Worm (Caenorhabditis elegans) whole organism, L2 larva: Measurements from ENCODE around the gene pde-12.

ENCODE experiments used
- C34F6.9 ChIP-seq: fragments of 150-350 bp; optimal IDR thresholded peaks from 2 replicates; lab custom pipeline; 2014; ENCODE audit warnings: missing biosample characterization, missing genetic modification characterization
- F13H6.1 ChIP-seq: sonication (generic microtip); optimal IDR thresholded peaks from 2 replicates; lab custom pipeline; 2016; ENCODE audit warnings: missing genetic modification characterization, missing compliant biosample characterization
- R02D3.7 ChIP-seq: fragments of 150-350 bp; optimal IDR thresholded peaks from 2 replicates; lab custom pipeline; 2014; ENCODE audit warnings: missing biosample characterization, missing genetic modification characterization
- Y55F3AM.14 ChIP-seq: fragments of 200-800 bp; sonication (Bioruptor generic); optimal IDR thresholded peaks from 2 replicates; lab custom pipeline; 2018; ENCODE audit warnings: mild to moderate bottlenecking, missing genetic modification characterization, missing compliant biosample characterization
- ZK546.5 ChIP-seq: sonication (generic microtip); optimal IDR thresholded peaks from 2 replicates; lab custom pipeline; 2017; ENCODE audit warnings: missing biosample characterization, missing genetic modification characterization
- alr-1 ChIP-seq: fragments of 150-350 bp; optimal IDR thresholded peaks from 2 replicates; lab custom pipeline; 2014; ENCODE audit warnings: missing biosample characterization, missing genetic modification characterization
- ama-1 ChIP-seq: fragments of 150-350 bp; optimal IDR thresholded peaks from 2 replicates; lab custom pipeline; 2018; ENCODE audit warnings: inconsistent platforms
- blmp-1 ChIP-seq: sonication (generic microtip); optimal IDR thresholded peaks from 2 replicates; lab custom pipeline; 2017; ENCODE audit warnings: missing genetic modification characterization, mild to moderate bottlenecking, missing compliant biosample characterization, antibody characterized with exemption, moderate library complexity; ENCODE audit not compliant: insufficient read depth
- ceh-16 ChIP-seq: fragments of 150-350 bp; optimal IDR thresholded peaks from 2 replicates; lab custom pipeline; 2014; ENCODE audit warnings: missing biosample characterization, missing genetic modification characterization
- ceh-82 ChIP-seq: fragments of 150-350 bp; optimal IDR thresholded peaks from 2 replicates; lab custom pipeline; 2014; ENCODE audit warnings: missing biosample characterization, missing genetic modification characterization
- crh-2 ChIP-seq: sonication (generic microtip); optimal IDR thresholded peaks from 2 replicates; lab custom pipeline; 2017; ENCODE audit warnings: missing biosample characterization, missing genetic modification characterization
- dmd-4 ChIP-seq: sonication (generic microtip); optimal IDR thresholded peaks from 2 replicates; lab custom pipeline; 2017; ENCODE audit warnings: missing biosample characterization, missing genetic modification characterization
- egl-27 ChIP-seq: sonication (generic microtip); optimal IDR thresholded peaks from 3 replicates; lab custom pipeline; 2017; ENCODE audit warnings: missing biosample characterization, missing genetic modification reagents, missing genetic modification characterization
- elt-1 ChIP-seq: fragments of 150-350 bp; optimal IDR thresholded peaks from 2 replicates; lab custom pipeline; 2014; ENCODE audit warnings: missing biosample characterization, missing genetic modification characterization
- elt-3 ChIP-seq: sonication (generic microtip); optimal IDR thresholded peaks from 2 replicates; lab custom pipeline; 2017; ENCODE audit warnings: missing biosample characterization, missing genetic modification characterization
- lin-11 ChIP-seq: fragments of 150-350 bp; sonication (generic microtip); optimal IDR thresholded peaks from 2 replicates; lab custom pipeline; 2014; ENCODE audit warnings: missing biosample characterization, missing genetic modification characterization, inconsistent platforms, mixed read lengths
- lin-39 ChIP-seq: fragments of 150-350 bp; optimal IDR thresholded peaks from 2 replicates; lab custom pipeline; 2014; ENCODE audit warnings: missing biosample characterization, missing genetic modification reagents, missing genetic modification characterization
- lsy-2 ChIP-seq, 2 experiments: fragments of 150-350 bp in 1 of 2; sonication (generic microtip) in 1 of 2; optimal IDR thresholded peaks; 2 replicates each; lab custom pipeline; 2014 to 2017; ENCODE audit warnings: missing biosample characterization in 2 of 2, missing genetic modification characterization in 2 of 2
- mbf-1 ChIP-seq: sonication (generic microtip); optimal IDR thresholded peaks from 2 replicates; lab custom pipeline; 2017; ENCODE audit warnings: missing biosample characterization, missing genetic modification characterization
- mdl-1 ChIP-seq, 2 experiments: fragments of 150-350 bp in 1 of 2; sonication (generic microtip) in 1 of 2; optimal IDR thresholded peaks; 2 replicates each; lab custom pipeline; 2017; ENCODE audit warnings: missing biosample characterization in 2 of 2, missing genetic modification characterization in 2 of 2
- nhr-10 ChIP-seq: sonication (generic microtip); optimal IDR thresholded peaks from 2 replicates; lab custom pipeline; 2017; ENCODE audit warnings: missing biosample characterization, missing genetic modification characterization
- nhr-11 ChIP-seq: fragments of 150-350 bp; optimal IDR thresholded peaks from 2 replicates; lab custom pipeline; 2014; ENCODE audit warnings: missing biosample characterization, missing genetic modification characterization
- nhr-12 ChIP-seq: fragments of 150-350 bp; optimal IDR thresholded peaks from 2 replicates; lab custom pipeline; 2014; ENCODE audit warnings: missing biosample characterization, missing genetic modification characterization
- nhr-129 ChIP-seq: fragments of 150-350 bp; optimal IDR thresholded peaks from 2 replicates; lab custom pipeline; 2014; ENCODE audit warnings: missing biosample characterization, missing genetic modification characterization
- nhr-21 ChIP-seq: fragments of 150-350 bp; optimal IDR thresholded peaks from 2 replicates; lab custom pipeline; 2014; ENCODE audit warnings: missing biosample characterization, missing genetic modification characterization
- nhr-237 ChIP-seq: fragments of 150-350 bp; optimal IDR thresholded peaks from 2 replicates; lab custom pipeline; 2014; ENCODE audit warnings: missing biosample characterization, missing genetic modification characterization
- nhr-25 ChIP-seq: fragments of 150-350 bp; sonication (generic microtip); optimal IDR thresholded peaks from 3 replicates; lab custom pipeline; 2014; ENCODE audit warnings: missing biosample characterization, missing genetic modification characterization
- nhr-77 ChIP-seq: fragments of 150-350 bp; optimal IDR thresholded peaks from 2 replicates; lab custom pipeline; 2014; ENCODE audit warnings: missing biosample characterization, missing genetic modification characterization
- peb-1 ChIP-seq: fragments of 150-350 bp; optimal IDR thresholded peaks from 2 replicates; lab custom pipeline; 2014; ENCODE audit warnings: missing biosample characterization, missing genetic modification characterization
- skn-1 ChIP-seq: sonication (generic microtip); optimal IDR thresholded peaks from 2 replicates; lab custom pipeline; 2017; ENCODE audit warnings: missing biosample characterization, missing genetic modification characterization
- sma-3 ChIP-seq: sonication (generic microtip); optimal IDR thresholded peaks from 2 replicates; lab custom pipeline; 2016; ENCODE audit warnings: missing genetic modification reagents, missing genetic modification characterization, missing compliant biosample characterization
- sma-9 ChIP-seq, 2 experiments: fragments of 150-350 bp in 1 of 2; sonication (generic microtip) in 1 of 2; optimal IDR thresholded peaks; 2 replicates each; lab custom pipeline; 2014 to 2016; ENCODE audit warnings: missing genetic modification characterization in 2 of 2, mild to moderate bottlenecking in 1 of 2, missing biosample characterization in 1 of 2, missing compliant biosample characterization in 1 of 2, missing genetic modification reagents in 1 of 2, moderate library complexity in 1 of 2
- snpc-4 ChIP-seq: fragments of 150-350 bp; optimal IDR thresholded peaks from 2 replicates; lab custom pipeline; 2014; ENCODE audit warnings: missing biosample characterization, missing genetic modification characterization
- unc-39 ChIP-seq: fragments of 150-350 bp; optimal IDR thresholded peaks from 2 replicates; lab custom pipeline; 2014; ENCODE audit warnings: missing biosample characterization, missing genetic modification characterization
- unc-62 ChIP-seq: fragments of 150-350 bp; optimal IDR thresholded peaks from 2 replicates; lab custom pipeline; 2014; ENCODE audit warnings: missing biosample characterization, missing genetic modification reagents, missing genetic modification characterization
- ztf-1 ChIP-seq: fragments of 200-800 bp; sonication (Bioruptor generic); conservative IDR thresholded peaks from 2 replicates; pipeline ENCODE4 v1.3.6; 2022; ENCODE audit warnings: missing genetic modification characterization, missing compliant biosample characterization
- ztf-11 ChIP-seq: sonication (generic microtip); optimal IDR thresholded peaks from 2 replicates; lab custom pipeline; 2017; ENCODE audit warnings: missing biosample characterization, missing genetic modification characterization

The pde-12 gene

ce11 chrIII:10818364-10818763 lies 26.5 kb downstream of the pde-12 start (continued):
- TF ChIP-seq mdl-1 (tag; optimal IDR thresholded peaks at IDR 0.05; lab: Kevin White, UChicago) (no peak), nhr-25 (tag; lab: Kevin White, UChicago) (peak; percentile 64), snpc-4 (no peak), sma-3 (GFP tag; lab: Kevin White, UChicago) (peak; percentile 58), lin-39 (tag; lab: Kevin White, UChicago) (no peak), lin-11 (tag; lab: Kevin White, UChicago) (no peak), elt-1 (tag; lab: Kevin White, UChicago) (no peak)

ce11 chrIII:10816800-10817418 lies 27.9 kb downstream of the pde-12 start, which contains the start of gene sca-1:
TSS of gene sca-1 (minus strand) at chrIII:10816850.
- no peak for TF ChIP-seq R02D3.7 (tag; lab: Kevin White, UChicago)
- no peak for TF ChIP-seq nhr-77 (tag; lab: Kevin White, UChicago)
- no peak for TF ChIP-seq nhr-21 (tag; lab: Kevin White, UChicago)
- peak; percentile 77 for TF ChIP-seq F13H6.1
- TF ChIP-seq ztf-1: no peak
- no peak for TF ChIP-seq ztf-11
- TF ChIP-seq nhr-12: no peak
- no peak for TF ChIP-seq lsy-2 (tag; optimal IDR thresholded peaks at IDR 0.05; lab: Kevin White, UChicago)
- no peak for TF ChIP-seq dmd-4 (tag; lab: Kevin White, UChicago)
- TF ChIP-seq nhr-10 (tag; lab: Kevin White, UChicago): no peak
- TF ChIP-seq C34F6.9 (tag; lab: Kevin White, UChicago): peak; percentile 6
- no peak for TF ChIP-seq egl-27 (tag; lab: Kevin White, UChicago)
- no peak for TF ChIP-seq unc-39 (tag; lab: Kevin White, UChicago)
- peak; percentile 37 for TF ChIP-seq nhr-129
- no peak for TF ChIP-seq peb-1
- no peak for TF ChIP-seq nhr-25 (tag; lab: Kevin White, UChicago)
- TF ChIP-seq sma-9 (GFP tag; optimal IDR thresholded peaks at IDR 0.05; lab: Kevin White, UChicago): no peak
- no peak for TF ChIP-seq sma-9 (tag; optimal IDR thresholded peaks at IDR 0.05; lab: Kevin White, UChicago)
- TF ChIP-seq skn-1 (tag; lab: Kevin White, UChicago): no peak
- TF ChIP-seq sma-3 (GFP tag; lab: Kevin White, UChicago): no peak
- TF ChIP-seq mbf-1 (tag; lab: Kevin White, UChicago): no peak
- TF ChIP-seq alr-1 (tag; lab: Kevin White, UChicago): no peak
- TF ChIP-seq ama-1: no peak
- no peak for TF ChIP-seq snpc-4
- TF ChIP-seq Y55F3AM.14 (GFP tag; lab: Kevin White, UChicago): no peak

- peak; percentile 47 for TF ChIP-seq sma-9 (GFP tag; optimal IDR thresholded peaks at IDR 0.05; lab: Kevin White, UChicago)
- TF ChIP-seq sma-9 (tag; optimal IDR thresholded peaks at IDR 0.05; lab: Kevin White, UChicago): no peak
- TF ChIP-seq nhr-237 (tag; lab: Kevin White, UChicago): no peak
- TF ChIP-seq F13H6.1: peak; percentile 46
- peak; percentile 48 for TF ChIP-seq C34F6.9 (tag; lab: Kevin White, UChicago)
- TF ChIP-seq elt-3 (tag; lab: Kevin White, UChicago): no peak
- peak in 1 of 2 experiments; percentile 40 for TF ChIP-seq lsy-2 (tag; optimal IDR thresholded peaks at IDR 0.05; lab: Kevin White, UChicago)
- peak; percentile 33 for TF ChIP-seq nhr-129
- TF ChIP-seq, all 48 proteins: peak for 5
These were observed 28.8 kb downstream of the pde-12 start for ce11 chrIII:10816045-10816444.

DNA sequence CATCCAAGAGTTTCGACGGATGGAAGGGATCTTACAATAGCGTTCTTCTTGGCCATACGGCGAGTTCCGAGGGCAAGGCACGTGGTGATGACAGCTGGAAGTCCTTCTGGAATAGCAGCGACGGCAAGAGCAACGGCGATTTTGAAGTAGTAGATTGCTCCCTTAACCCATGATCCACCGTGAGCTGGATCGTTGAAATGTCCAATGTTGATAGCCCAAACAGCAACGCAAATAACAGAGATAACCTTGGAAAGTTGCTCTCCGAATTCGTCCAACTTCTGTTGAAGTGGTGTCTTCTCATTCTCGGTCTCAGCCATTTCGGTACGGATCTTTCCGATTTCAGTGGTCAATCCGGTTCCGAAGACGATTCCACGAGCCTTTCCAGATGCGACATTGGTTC lies 29.6 kb downstream of the pde-12 start:
- TF ChIP-seq lin-11 (tag; lab: Kevin White, UChicago): no peak
- TF ChIP-seq nhr-10 (tag; lab: Kevin White, UChicago): no peak
- TF ChIP-seq ceh-16: no peak
- TF ChIP-seq crh-2 (tag; lab: Kevin White, UChicago): no peak
- no peak for TF ChIP-seq nhr-21 (tag; lab: Kevin White, UChicago)
- no peak for TF ChIP-seq alr-1 (tag; lab: Kevin White, UChicago)
- no peak for TF ChIP-seq blmp-1
- TF ChIP-seq nhr-12: no peak
- TF ChIP-seq, all 48 proteins: peak for 0

DNA sequence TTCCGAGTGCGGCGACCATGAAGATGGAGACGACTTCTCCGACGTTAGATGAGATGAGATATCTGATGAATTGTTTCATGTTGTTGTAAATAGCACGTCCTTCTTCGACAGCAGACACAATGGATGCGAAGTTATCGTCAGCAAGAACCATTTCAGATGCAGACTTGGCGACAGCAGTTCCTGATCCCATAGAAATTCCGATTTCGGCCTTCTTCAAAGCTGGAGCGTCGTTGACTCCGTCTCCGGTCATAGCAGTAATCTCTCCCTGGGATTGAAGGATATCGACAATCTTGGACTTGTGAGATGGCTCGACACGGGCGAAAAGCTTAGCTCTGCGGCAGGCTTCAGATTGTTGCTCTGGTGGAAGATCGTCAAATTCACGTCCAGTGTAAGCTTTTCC lies 30.9 kb downstream of the pde-12 start:
- no peak for TF ChIP-seq nhr-25 (tag; lab: Kevin White, UChicago)
- no peak for TF ChIP-seq F13H6.1
- no peak for TF ChIP-seq C34F6.9 (tag; lab: Kevin White, UChicago)
- TF ChIP-seq nhr-11: no peak
- TF ChIP-seq sma-3 (GFP tag; lab: Kevin White, UChicago): no peak
- TF ChIP-seq ceh-82 (tag; lab: Kevin White, UChicago): no peak
- TF ChIP-seq elt-3 (tag; lab: Kevin White, UChicago): no peak
- TF ChIP-seq nhr-10 (tag; lab: Kevin White, UChicago): no peak
- TF ChIP-seq unc-62: no peak
- no peak for TF ChIP-seq Y55F3AM.14 (GFP tag; lab: Kevin White, UChicago)
- TF ChIP-seq sma-9 (GFP tag; optimal IDR thresholded peaks at IDR 0.05; lab: Kevin White, UChicago): no peak
- no peak for TF ChIP-seq sma-9 (tag; optimal IDR thresholded peaks at IDR 0.05; lab: Kevin White, UChicago)
- TF ChIP-seq lin-11 (tag; lab: Kevin White, UChicago): no peak
- no peak for TF ChIP-seq nhr-77 (tag; lab: Kevin White, UChicago)
- TF ChIP-seq ZK546.5 (tag; lab: Kevin White, UChicago): no peak
